Worm (Caenorhabditis elegans) whole organism, late embryonic: ENCODE measurements around the gene T10D4.14.

Source experiments
- C08G9.2 ChIP-seq: sonication (generic microtip); optimal IDR thresholded peaks from 2 replicates; lab custom pipeline; 2016; ENCODE audit warnings: mild to moderate bottlenecking, missing genetic modification characterization, moderate library complexity, missing compliant biosample characterization
- K02D7.2 ChIP-seq: sonication (generic microtip); optimal IDR thresholded peaks from 2 replicates; lab custom pipeline; 2017; ENCODE audit warnings: mild to moderate bottlenecking, missing genetic modification characterization, missing compliant biosample characterization
- K09A11.1 ChIP-seq: sonication (generic microtip); optimal IDR thresholded peaks from 2 replicates; lab custom pipeline; 2017; ENCODE audit warnings: antibody characterized with exemption, mild to moderate bottlenecking, missing genetic modification characterization, missing compliant biosample characterization; ENCODE audit not compliant: insufficient read depth
- T23F11.4 ChIP-seq: fragments of 200-800 bp; sonication (Bioruptor generic); optimal IDR thresholded peaks from 2 replicates; lab custom pipeline; 2018; ENCODE audit warnings: mild to moderate bottlenecking, missing genetic modification characterization, missing compliant biosample characterization
- Y22D7AL.16 ChIP-seq: sonication (generic microtip); optimal IDR thresholded peaks from 2 replicates; lab custom pipeline; 2016; ENCODE audit warnings: missing genetic modification characterization, missing compliant biosample characterization
- ama-1 ChIP-seq: fragments of 150-350 bp; optimal IDR thresholded peaks from 2 replicates; lab custom pipeline; 2014
- ceh-14 ChIP-seq: sonication (generic microtip); optimal IDR thresholded peaks from 2 replicates; lab custom pipeline; 2016; ENCODE audit warnings: missing genotype, missing genetic modification characterization, missing compliant biosample characterization
- ceh-22 ChIP-seq: sonication (generic microtip); optimal IDR thresholded peaks from 2 replicates; lab custom pipeline; 2017; ENCODE audit warnings: missing biosample characterization, missing genetic modification characterization
- ceh-24 ChIP-seq: sonication (generic microtip); optimal IDR thresholded peaks from 2 replicates; lab custom pipeline; 2016; ENCODE audit warnings: mild to moderate bottlenecking, missing genetic modification characterization, missing compliant biosample characterization
- ceh-30 ChIP-seq: fragments of 150-350 bp; optimal IDR thresholded peaks from 2 replicates; lab custom pipeline; 2014; ENCODE audit warnings: missing biosample characterization, missing genetic modification characterization
- ceh-31 ChIP-seq: sonication (generic microtip); optimal IDR thresholded peaks from 2 replicates; lab custom pipeline; 2016; ENCODE audit warnings: missing genetic modification characterization, missing compliant biosample characterization
- ceh-45 ChIP-seq: fragments of 200-800 bp; sonication (Bioruptor generic); IDR thresholded peaks from 2 replicates; pipeline ENCODE4 v1.3.6; 2022; ENCODE audit warnings: missing genetic modification reagents, missing genetic modification characterization, missing compliant biosample characterization
- ceh-48 ChIP-seq: sonication (generic microtip); optimal IDR thresholded peaks from 2 replicates; lab custom pipeline; 2016; ENCODE audit warnings: missing genetic modification characterization, inconsistent platforms, missing compliant biosample characterization
- ceh-9 ChIP-seq: sonication (generic microtip); optimal IDR thresholded peaks from 2 replicates; lab custom pipeline; 2016; ENCODE audit warnings: mild to moderate bottlenecking, missing genetic modification characterization, inconsistent platforms, missing compliant biosample characterization
- che-1 ChIP-seq: sonication (generic microtip); optimal IDR thresholded peaks from 2 replicates; lab custom pipeline; 2016; ENCODE audit warnings: mild to moderate bottlenecking, missing genetic modification characterization, missing compliant biosample characterization
- dmd-4 ChIP-seq: sonication (generic microtip); optimal IDR thresholded peaks from 2 replicates; lab custom pipeline; 2016; ENCODE audit warnings: borderline replicate concordance, missing genetic modification characterization, missing compliant biosample characterization
- dve-1 ChIP-seq: sonication (generic microtip); optimal IDR thresholded peaks from 2 replicates; lab custom pipeline; 2017; ENCODE audit warnings: antibody characterized with exemption, mild to moderate bottlenecking, missing genetic modification characterization, missing compliant biosample characterization
- ets-4 ChIP-seq: sonication (generic microtip); optimal IDR thresholded peaks from 2 replicates; lab custom pipeline; 2016; ENCODE audit warnings: missing genetic modification characterization, missing compliant biosample characterization
- fkh-10 ChIP-seq: fragments of 150-350 bp; optimal IDR thresholded peaks from 2 replicates; lab custom pipeline; 2014; ENCODE audit warnings: missing biosample characterization, missing genetic modification reagents, missing genetic modification characterization
- hlh-30 ChIP-seq: sonication (generic microtip); optimal IDR thresholded peaks from 2 replicates; lab custom pipeline; 2017; ENCODE audit warnings: antibody characterized with exemption, missing genetic modification characterization, missing compliant biosample characterization; ENCODE audit not compliant: insufficient read depth
- hlh-6 ChIP-seq: sonication (generic microtip); optimal IDR thresholded peaks from 2 replicates; lab custom pipeline; 2016; ENCODE audit warnings: missing genotype, missing genetic modification characterization, missing compliant biosample characterization
- lin-11 ChIP-seq: fragments of 200-800 bp; sonication (Bioruptor generic); optimal IDR thresholded peaks from 2 replicates; lab custom pipeline; 2018; ENCODE audit warnings: mild to moderate bottlenecking, missing genetic modification characterization, missing compliant biosample characterization
- mec-3 ChIP-seq: sonication (generic microtip); optimal IDR thresholded peaks from 2 replicates; lab custom pipeline; 2016; ENCODE audit warnings: borderline replicate concordance, missing genetic modification characterization, missing compliant biosample characterization
- nhr-11 ChIP-seq: fragments of 150-350 bp; optimal IDR thresholded peaks from 2 replicates; lab custom pipeline; 2014; ENCODE audit warnings: missing biosample characterization, missing genetic modification characterization
- npax-4 ChIP-seq: sonication (generic microtip); optimal IDR thresholded peaks from 2 replicates; lab custom pipeline; 2016; ENCODE audit warnings: missing genetic modification characterization, missing compliant biosample characterization
- pat-9 ChIP-seq: fragments of 200-800 bp; sonication (Bioruptor generic); optimal IDR thresholded peaks from 2 replicates; lab custom pipeline; 2018; ENCODE audit warnings: mild to moderate bottlenecking, missing genetic modification characterization, moderate library complexity, missing compliant biosample characterization
- pax-1 ChIP-seq: fragments of 150-350 bp; optimal IDR thresholded peaks from 2 replicates; lab custom pipeline; 2014; ENCODE audit warnings: missing biosample characterization, missing genetic modification characterization
- pha-2 ChIP-seq: sonication (generic microtip); optimal IDR thresholded peaks from 2 replicates; lab custom pipeline; 2017; ENCODE audit warnings: mild to moderate bottlenecking, missing genetic modification characterization, missing compliant biosample characterization
- pqm-1 ChIP-seq: sonication (generic microtip); optimal IDR thresholded peaks from 2 replicates; lab custom pipeline; 2016; ENCODE audit warnings: missing genetic modification characterization, missing compliant biosample characterization
- ref-2 ChIP-seq: sonication (generic microtip); optimal IDR thresholded peaks from 2 replicates; lab custom pipeline; 2016; ENCODE audit warnings: missing genetic modification characterization, missing compliant biosample characterization
- rnt-1 ChIP-seq: sonication (generic microtip); optimal IDR thresholded peaks from 2 replicates; lab custom pipeline; 2016; ENCODE audit warnings: missing genetic modification characterization, missing compliant biosample characterization
- sdc-2 ChIP-seq: sonication (generic microtip); optimal IDR thresholded peaks from 2 replicates; lab custom pipeline; 2016; ENCODE audit warnings: missing genotype, missing genetic modification characterization, missing compliant biosample characterization
- sox-4 ChIP-seq: sonication (generic microtip); optimal IDR thresholded peaks from 2 replicates; lab custom pipeline; 2017; ENCODE audit warnings: mild to moderate bottlenecking, missing genetic modification characterization, inconsistent platforms, missing compliant biosample characterization
- tbx-2 ChIP-seq: sonication (generic microtip); optimal IDR thresholded peaks from 2 replicates; lab custom pipeline; 2016; ENCODE audit warnings: missing genetic modification characterization, missing compliant biosample characterization
- tbx-7 ChIP-seq: sonication (generic microtip); optimal IDR thresholded peaks from 2 replicates; lab custom pipeline; 2016; ENCODE audit warnings: missing genotype, missing genetic modification characterization, missing compliant biosample characterization
- unc-3 ChIP-seq, 2 experiments: fragments of 200-800 bp in 1 of 2; sonication (Bioruptor generic) in 1 of 2; sonication (generic microtip) in 1 of 2; conservative IDR thresholded peaks in 1 of 2; optimal IDR thresholded peaks in 1 of 2; 2 replicates each; pipeline versions ENCODE4 v1.3.6 to Lab custom; 2016 to 2022; ENCODE audit warnings: missing compliant biosample characterization in 2 of 2, missing genetic modification characterization in 2 of 2, missing genetic modification reagents in 1 of 2
- zip-5 ChIP-seq: sonication (generic microtip); optimal IDR thresholded peaks from 2 replicates; lab custom pipeline; 2016; ENCODE audit warnings: missing genetic modification characterization, missing compliant biosample characterization

Gene T10D4.14

ce11 chrII:3110099-3110498 lies 41.4 kb downstream of the T10D4.14 start:
- TF ChIP-seq tbx-2 (tag; lab: Kevin White, UChicago) = no peak
- no peak for TF ChIP-seq hlh-30 (tag; lab: Kevin White, UChicago)
- TF ChIP-seq C08G9.2 (tag; lab: Kevin White, UChicago) = no peak
- TF ChIP-seq ceh-48 = no peak

ce11 chrII:3109533-3109932 lies 42.0 kb downstream of the T10D4.14 start:
- no peak for TF ChIP-seq ceh-45 (GFP tag; lab: Robert Waterston, UW)
- no peak for TF ChIP-seq pha-2
- no peak for TF ChIP-seq unc-3 (GFP tag; conservative IDR thresholded peaks at IDR 0.05; lab: Robert Waterston, UW)
- TF ChIP-seq unc-3 (tag; optimal IDR thresholded peaks at IDR 0.05; lab: Kevin White, UChicago) = no peak
- no peak for TF ChIP-seq hlh-6 (tag; lab: Kevin White, UChicago)
- TF ChIP-seq sdc-2 (tag; lab: Kevin White, UChicago) = no peak
- TF ChIP-seq che-1 (tag; lab: Kevin White, UChicago) = no peak
- no peak for TF ChIP-seq K02D7.2
- TF ChIP-seq npax-4 (tag; lab: Kevin White, UChicago) = no peak
- TF ChIP-seq ceh-48 = no peak
- no peak for TF ChIP-seq C08G9.2 (tag; lab: Kevin White, UChicago)
- TF ChIP-seq ceh-22 (tag; lab: Kevin White, UChicago) = no peak
- no peak for TF ChIP-seq tbx-7
- TF ChIP-seq dve-1 (tag; lab: Kevin White, UChicago) = no peak
- TF ChIP-seq ceh-30 = no peak
- TF ChIP-seq ets-4 (tag; lab: Kevin White, UChicago) = no peak
- TF ChIP-seq pqm-1 = no peak
- TF ChIP-seq ceh-31 = no peak
- no peak for TF ChIP-seq ceh-9 (tag; lab: Kevin White, UChicago)
- no peak for TF ChIP-seq ceh-14 (tag; lab: Kevin White, UChicago)
- no peak for TF ChIP-seq lin-11 (tag; lab: Kevin White, UChicago)
- TF ChIP-seq, all 69 proteins: peak for 0

DNA sequence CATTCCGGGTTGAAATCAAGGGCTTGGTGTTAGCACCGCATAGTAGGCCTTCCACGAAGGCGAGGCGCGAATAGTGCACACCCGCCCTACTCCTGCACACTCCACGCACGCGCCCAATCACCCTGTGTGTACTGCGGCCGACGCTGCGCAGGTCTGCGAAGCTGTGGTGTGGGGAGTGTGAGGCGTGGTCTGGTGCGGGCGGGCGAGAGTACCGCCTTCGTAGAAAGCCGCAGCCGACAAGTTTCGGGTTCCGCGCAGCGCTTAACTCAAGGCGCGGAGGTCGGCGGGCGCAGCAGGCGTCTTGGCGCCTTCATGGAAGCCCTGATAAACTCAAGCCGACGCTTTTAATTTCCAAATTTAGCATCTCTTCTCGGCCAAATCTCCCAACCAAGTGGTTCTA lies 43.4 kb downstream of the T10D4.14 start:
- TF ChIP-seq K09A11.1 (tag; lab: Kevin White, UChicago) (no peak), hlh-6 (tag; lab: Kevin White, UChicago) (peak; percentile 34), pax-1 (tag; lab: Kevin White, UChicago) (no peak), T23F11.4 (no peak)

- no peak for TF ChIP-seq fkh-10
- TF ChIP-seq C08G9.2 (tag; lab: Kevin White, UChicago) = no peak
- no peak for TF ChIP-seq ama-1 (lab: Kevin White, UChicago)
- no peak for TF ChIP-seq pat-9 (tag; lab: Kevin White, UChicago)
- no peak for TF ChIP-seq pqm-1
- no peak for TF ChIP-seq Y22D7AL.16 (tag; lab: Kevin White, UChicago)
- no peak for TF ChIP-seq ref-2 (tag; lab: Kevin White, UChicago)
- TF ChIP-seq pha-2 = no peak
- no peak for TF ChIP-seq dmd-4
- TF ChIP-seq nhr-11 (tag; lab: Kevin White, UChicago) = no peak
- TF ChIP-seq tbx-2 (tag; lab: Kevin White, UChicago) = no peak
- no peak for TF ChIP-seq ceh-24 (tag; lab: Kevin White, UChicago)
- no peak for TF ChIP-seq hlh-6 (tag; lab: Kevin White, UChicago)
- TF ChIP-seq sox-4 (tag; lab: Kevin White, UChicago) = no peak
- TF ChIP-seq rnt-1 = no peak
- no peak for TF ChIP-seq zip-5 (tag; lab: Kevin White, UChicago)
- TF ChIP-seq che-1 (tag; lab: Kevin White, UChicago) = no peak
- TF ChIP-seq ceh-9 (tag; lab: Kevin White, UChicago) = no peak
- no peak for TF ChIP-seq mec-3 (tag; lab: Kevin White, UChicago)
- TF ChIP-seq, all 69 proteins: peak for 0
Observed at ce11 chrII:3105765-3106164, 45.8 kb downstream of the T10D4.14 start, which contains the start of gene clec-122. clec-122 (plus strand) TSS chrII:3106065.
